Fruit fly (Drosophila melanogaster): ENCODE data around the gene CG13255.

The CG13255 gene

DNA sequence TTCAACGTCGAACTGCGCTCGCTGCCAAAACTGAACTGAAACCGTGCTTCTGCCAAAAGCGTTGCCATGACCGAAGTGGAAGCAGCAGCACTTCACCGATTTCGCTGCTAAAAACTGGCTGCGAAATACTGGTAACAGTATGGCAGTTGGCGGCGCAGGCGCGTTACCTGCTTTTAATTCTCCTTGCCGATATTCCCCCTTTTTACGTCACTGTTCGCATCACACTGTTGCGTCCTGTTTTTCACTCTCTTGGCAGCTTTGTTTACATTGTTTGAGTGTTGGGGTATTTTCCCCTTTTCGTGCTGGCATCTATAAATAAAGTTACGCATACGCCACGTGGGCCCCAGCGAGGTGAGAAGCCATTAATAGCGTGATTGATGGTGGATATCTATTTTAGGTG is 47.9 kb downstream of the CG13255 start, which contains the start of gene CG32432:
CG32432 (minus strand) TSS at position 17 of the 400 bp plus-strand sequence.
- TF ChIP-seq ttk (optimal IDR thresholded peaks at IDR 0.05) (no peak), insv (optimal IDR thresholded peaks at IDR 0.05) (no peak), h (optimal IDR thresholded peaks at IDR 0.05) (no peak), psq (optimal IDR thresholded peaks at IDR 0.05) (no peak), Myc (optimal IDR thresholded peaks at IDR 0.05) (no peak), Sin3A (optimal IDR thresholded peaks at IDR 0.05) (no peak)
